Fruit fly (Drosophila melanogaster) whole organism, wandering third instar larva: ENCODE data around the gene CG3434.

Experiments
- Abd-B ChIP-seq: fragments of >200 bp; optimal IDR thresholded peaks from 2 replicates; lab custom pipeline; 2017; ENCODE audit warnings: missing biosample characterization, missing genetic modification characterization
- CrebA ChIP-seq: fragments of 200-800 bp; sonication (Bioruptor generic); optimal IDR thresholded peaks from 2 replicates; lab custom pipeline; 2016; ENCODE audit warnings: missing biosample characterization, mild to moderate bottlenecking, missing genetic modification characterization, borderline replicate concordance
- Dfd ChIP-seq: fragments of >200 bp; optimal IDR thresholded peaks from 2 replicates; lab custom pipeline; 2017; ENCODE audit warnings: missing biosample characterization, missing genetic modification characterization
- GATAd ChIP-seq: sonication (Bioruptor generic); optimal IDR thresholded peaks from 2 replicates; lab custom pipeline; 2016; ENCODE audit warnings: missing biosample characterization, missing genetic modification characterization
- HLH106 ChIP-seq: fragments of 200-800 bp; optimal IDR thresholded peaks from 3 replicates; lab custom pipeline; 2019; ENCODE audit warnings: missing biosample characterization, mild to moderate bottlenecking, missing genetic modification characterization, moderate library complexity
- Hnf4 ChIP-seq: fragments of 200-800 bp; sonication (Bioruptor generic); optimal IDR thresholded peaks from 2 replicates; lab custom pipeline; 2016; ENCODE audit warnings: missing biosample characterization, mild to moderate bottlenecking, missing genetic modification characterization
- Mio ChIP-seq: sonication (Bioruptor generic); optimal IDR thresholded peaks from 2 replicates; lab custom pipeline; 2016; ENCODE audit warnings: missing biosample characterization, missing genetic modification characterization
- Myc ChIP-seq: fragments of >200 bp; optimal IDR thresholded peaks from 2 replicates; lab custom pipeline; 2017
- N ChIP-seq: fragments of >200 bp; optimal IDR thresholded peaks from 2 replicates; lab custom pipeline; 2018; ENCODE audit warnings: missing biosample characterization, missing external identifiers, missing genetic modification characterization
- OdsH ChIP-seq: fragments of 200-800 bp; sonication (Bioruptor generic); optimal IDR thresholded peaks from 2 replicates; lab custom pipeline; 2016; ENCODE audit warnings: missing biosample characterization, mild to moderate bottlenecking, missing genetic modification characterization
- Rel ChIP-seq, 2 experiments: fragments of 200-800 bp; sonication (Bioruptor generic) in 1 of 2; optimal IDR thresholded peaks; 2 replicates in 1 of 2; 3 replicates in 1 of 2; lab custom pipeline; 2016 to 2019; ENCODE audit warnings: mild to moderate bottlenecking in 2 of 2, missing biosample characterization in 2 of 2, missing genetic modification characterization in 2 of 2, moderate library complexity in 1 of 2
- Sp1 ChIP-seq: fragments of 200-800 bp; sonication (Bioruptor generic); optimal IDR thresholded peaks from 3 replicates; lab custom pipeline; 2019; ENCODE audit warnings: missing biosample characterization, mild to moderate bottlenecking, missing genetic modification characterization, moderate library complexity
- Vsx2 ChIP-seq: fragments of 200-300, 225-300 bp; sonication (Bioruptor generic); optimal IDR thresholded peaks from 2 replicates; lab custom pipeline; 2018; ENCODE audit warnings: missing biosample characterization, missing genetic modification characterization; ENCODE audit not compliant: partially characterized antibody
- br ChIP-seq: fragments of 200-800 bp; sonication (Bioruptor generic); optimal IDR thresholded peaks from 2 replicates; lab custom pipeline; 2016; ENCODE audit warnings: missing biosample characterization, missing genetic modification characterization
- dl ChIP-seq, 2 experiments: fragments of 175-275, 200-275 bp in 1 of 2; fragments of 200-275 bp in 1 of 2; sonication (Bioruptor generic); optimal IDR thresholded peaks; lab custom pipeline; 2018; ENCODE audit warnings: mild to moderate bottlenecking in 2 of 2, missing biosample characterization in 2 of 2, missing genetic modification characterization in 2 of 2, moderate library complexity in 2 of 2; ENCODE audit not compliant: partially characterized antibody in 2 of 2, insufficient read depth in 1 of 2
- dmrt93B ChIP-seq: fragments of 200-800 bp; sonication (Bioruptor generic); optimal IDR thresholded peaks from 2 replicates; lab custom pipeline; 2018; ENCODE audit warnings: missing biosample characterization, mild to moderate bottlenecking, missing genetic modification characterization
- dsf ChIP-seq: sonication (Bioruptor generic); optimal IDR thresholded peaks from 2 replicates; lab custom pipeline; 2016; ENCODE audit warnings: missing biosample characterization, missing genetic modification characterization, borderline replicate concordance
- ey ChIP-seq: fragments of 200-800 bp; sonication (Bioruptor generic); optimal IDR thresholded peaks from 2 replicates; lab custom pipeline; 2016; ENCODE audit warnings: missing biosample characterization, missing genetic modification characterization
- foxo ChIP-seq, 2 experiments: fragments of 200-800 bp; sonication (Bioruptor generic); optimal IDR thresholded peaks; 2 replicates in 1 of 2; 3 replicates in 1 of 2; lab custom pipeline; 2016 to 2017; ENCODE audit warnings: missing biosample characterization in 2 of 2, missing genetic modification characterization in 2 of 2
- fru ChIP-seq: fragments of 200-800 bp; sonication (Bioruptor generic); optimal IDR thresholded peaks from 3 replicates; lab custom pipeline; 2016; ENCODE audit warnings: missing biosample characterization, mild to moderate bottlenecking, missing genetic modification characterization
- h ChIP-seq: fragments of 200-800 bp; sonication (Bioruptor generic); optimal IDR thresholded peaks from 3 replicates; lab custom pipeline; 2016; ENCODE audit warnings: missing biosample characterization, mild to moderate bottlenecking, missing genetic modification characterization
- jim ChIP-seq: fragments of 175-275, 200-325 bp; sonication (Bioruptor generic); optimal IDR thresholded peaks from 2 replicates; lab custom pipeline; 2016; ENCODE audit warnings: missing biosample characterization, mild to moderate bottlenecking, missing genetic modification characterization
- lola ChIP-seq: fragments of >200 bp; optimal IDR thresholded peaks from 2 replicates; lab custom pipeline; 2017; ENCODE audit warnings: missing biosample characterization, missing genetic modification characterization
- pan ChIP-seq: fragments of >200 bp; optimal IDR thresholded peaks from 2 replicates; lab custom pipeline; 2017
- psq ChIP-seq: fragments of 200-800 bp; sonication (Bioruptor generic); optimal IDR thresholded peaks from 3 replicates; lab custom pipeline; 2017; ENCODE audit warnings: missing biosample characterization, mild to moderate bottlenecking, missing genetic modification characterization, moderate library complexity
- rgr ChIP-seq: fragments of 200-800 bp; sonication (Bioruptor generic); optimal IDR thresholded peaks from 3 replicates; lab custom pipeline; 2016; ENCODE audit warnings: missing biosample characterization, mild to moderate bottlenecking, missing genetic modification characterization
- sage ChIP-seq: fragments of 200-800 bp; sonication (Bioruptor generic); optimal IDR thresholded peaks from 2 replicates; lab custom pipeline; 2016; ENCODE audit warnings: missing biosample characterization, mild to moderate bottlenecking, missing genetic modification characterization
- usp ChIP-seq: fragments of >200 bp; optimal IDR thresholded peaks from 2 replicates; lab custom pipeline; 2017; ENCODE audit warnings: missing biosample characterization, missing genetic modification characterization
- woc ChIP-seq: sonication (Bioruptor generic); optimal IDR thresholded peaks from 2 replicates; lab custom pipeline; 2016; ENCODE audit warnings: missing biosample characterization, mild to moderate bottlenecking, missing genetic modification characterization

The CG3434 gene

DNA sequence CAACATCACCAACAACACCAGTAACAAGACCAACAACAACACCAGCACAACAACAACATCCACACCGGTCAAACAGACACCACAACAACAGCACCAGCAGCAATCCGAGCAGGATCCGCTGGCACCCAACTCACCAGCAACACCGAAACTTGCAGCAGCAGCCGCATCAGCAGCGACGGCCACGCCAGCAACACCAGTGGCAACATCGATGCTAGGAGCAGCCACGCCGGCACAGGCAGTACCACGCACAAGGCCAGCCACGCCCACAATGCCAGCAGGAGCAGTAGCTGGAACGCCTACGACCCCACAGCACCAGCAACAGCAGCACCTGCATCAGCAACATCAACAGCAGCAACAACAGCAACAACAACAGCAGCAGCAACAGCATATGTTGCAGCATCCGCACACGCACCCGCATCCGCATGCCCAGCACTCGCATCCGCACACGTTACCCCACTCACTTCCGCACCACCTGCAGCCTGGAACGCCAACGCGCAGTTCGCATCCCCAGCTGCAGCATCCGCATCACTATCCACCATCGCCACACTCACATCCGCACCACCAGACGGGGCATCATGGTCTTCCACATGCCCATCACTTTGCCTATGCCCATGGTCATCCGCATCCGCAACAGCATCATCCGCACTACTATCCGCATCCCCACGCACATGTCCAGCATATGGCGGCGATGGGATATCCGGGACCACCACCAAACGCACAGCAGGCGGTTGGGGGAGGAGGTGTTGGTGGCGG lies 10.7 kb upstream of the CG3434 start:
- TF ChIP-seq Dfd (GFP tag; lab: Kevin White, UChicago): peak; percentile 92
- no peak for TF ChIP-seq h (GFP tag; lab: Kevin White, UChicago)

dm6 chr3L:9469079-9469478 lies 8.5 kb upstream of the CG3434 start:
- TF ChIP-seq dsf (GFP tag; lab: Kevin White, UChicago): no peak
- no peak for TF ChIP-seq foxo (GFP tag; optimal IDR thresholded peaks at IDR 0.05; lab: Kevin White, UChicago)
- TF ChIP-seq Sp1 (GFP tag; lab: Kevin White, UChicago): no peak
- no peak for TF ChIP-seq Myc
- no peak for TF ChIP-seq HLH106 (tag; lab: Kevin White, UChicago)
- no peak for TF ChIP-seq dl (GFP tag; optimal IDR thresholded peaks at IDR 0.05; lab: Kevin White, UChicago; ENCODE audit: insufficient read depth in 1 of 2, partially characterized antibody in 2 of 2)

- TF ChIP-seq jim (GFP tag; lab: Kevin White, UChicago) (no peak), ey (GFP tag; lab: Kevin White, UChicago) (peak; percentile 30), rgr (GFP tag; lab: Kevin White, UChicago) (no peak), dmrt93B (no peak), lola (GFP tag; lab: Kevin White, UChicago) (no peak), psq (GFP tag; lab: Kevin White, UChicago) (peak; percentile 27), OdsH (GFP tag; lab: Kevin White, UChicago) (peak; percentile 18), h (GFP tag; lab: Kevin White, UChicago) (no peak), foxo (GFP tag; optimal IDR thresholded peaks at IDR 0.05; lab: Kevin White, UChicago) (peak in 1 of 2 experiments; percentile 6), HLH106 (tag; lab: Kevin White, UChicago) (no peak)
Observed at dm6 chr3L:9468261-9468890, 7.8 kb upstream of the CG3434 start.

DNA sequence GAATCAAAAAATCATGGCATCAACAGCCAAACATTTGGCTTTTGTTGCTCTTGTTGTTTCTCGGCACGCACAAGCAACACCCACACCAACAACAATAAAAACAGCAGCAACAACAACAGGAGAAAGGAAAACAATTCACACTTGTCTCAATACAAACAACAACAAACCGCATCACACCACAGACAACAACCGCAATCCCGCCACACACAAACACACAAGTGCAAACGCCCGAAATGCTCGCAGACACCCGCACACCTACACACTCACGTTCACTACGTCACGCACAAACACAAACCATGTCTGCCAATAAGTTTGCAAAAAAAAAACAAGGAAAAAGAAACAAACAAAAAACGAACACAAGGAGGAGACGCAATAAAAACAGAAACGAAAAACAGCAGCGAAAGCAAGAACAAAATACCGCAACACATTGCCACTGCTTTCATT lies 7.2 kb upstream of the CG3434 start:
- no peak for TF ChIP-seq N (GFP tag; lab: Kevin White, UChicago)
- TF ChIP-seq Sp1 (GFP tag; lab: Kevin White, UChicago): peak; percentile 58
- no peak for TF ChIP-seq Hnf4 (GFP tag; lab: Kevin White, UChicago)
- peak in 1 of 2 experiments; percentile 26 for TF ChIP-seq foxo (GFP tag; optimal IDR thresholded peaks at IDR 0.05; lab: Kevin White, UChicago)
- no peak for TF ChIP-seq dsf (GFP tag; lab: Kevin White, UChicago)
- no peak for TF ChIP-seq OdsH (GFP tag; lab: Kevin White, UChicago)
- TF ChIP-seq Rel (GFP tag; optimal IDR thresholded peaks at IDR 0.05; lab: Kevin White, UChicago): peak; percentile 68
- no peak for TF ChIP-seq Rel (tag; optimal IDR thresholded peaks at IDR 0.05; lab: Kevin White, UChicago)
- no peak for TF ChIP-seq sage (GFP tag; lab: Kevin White, UChicago)
- no peak for TF ChIP-seq Myc
- peak; percentile 60 for TF ChIP-seq psq (GFP tag; lab: Kevin White, UChicago)
- peak; percentile 28 for TF ChIP-seq h (GFP tag; lab: Kevin White, UChicago)
- TF ChIP-seq, all 38 proteins: peak for 5

- TF ChIP-seq dsf (GFP tag; lab: Kevin White, UChicago): no peak
- TF ChIP-seq Dfd (GFP tag; lab: Kevin White, UChicago): no peak
- no peak for TF ChIP-seq lola (GFP tag; lab: Kevin White, UChicago)
- TF ChIP-seq woc (GFP tag; lab: Kevin White, UChicago): no peak
- TF ChIP-seq GATAd: no peak
- no peak for TF ChIP-seq usp (GFP tag; lab: Kevin White, UChicago)
- no peak for TF ChIP-seq Hnf4 (GFP tag; lab: Kevin White, UChicago)
- no peak for TF ChIP-seq Abd-B
- TF ChIP-seq pan (lab: Kevin White, UChicago): no peak
- no peak for TF ChIP-seq dmrt93B
- TF ChIP-seq Mio: no peak
- no peak for TF ChIP-seq br (GFP tag; lab: Kevin White, UChicago)
Observed at dm6 chr3L:9467267-9467666, 6.7 kb upstream of the CG3434 start.

DNA sequence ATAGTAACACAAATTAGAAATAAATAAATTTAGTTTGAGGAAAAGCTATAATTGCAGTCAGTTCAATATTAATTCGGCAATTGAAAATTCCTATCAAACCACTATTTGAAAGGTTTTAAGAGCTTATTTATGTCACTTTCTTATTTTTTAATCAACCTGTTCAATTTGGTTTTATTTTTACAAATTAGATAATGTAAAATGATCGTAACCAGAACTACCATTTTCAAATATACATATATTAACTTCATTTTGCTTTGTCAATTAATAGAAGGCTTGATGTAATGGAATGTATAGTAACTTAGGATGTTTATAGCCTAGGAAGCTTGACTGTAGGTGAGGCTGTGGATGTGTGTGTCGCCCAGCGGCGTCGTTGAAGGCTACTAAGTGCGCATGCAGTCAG lies 6.0 kb upstream of the CG3434 start:
- TF ChIP-seq CrebA (GFP tag; lab: Kevin White, UChicago): no peak
- TF ChIP-seq Sp1 (GFP tag; lab: Kevin White, UChicago): no peak
- no peak for TF ChIP-seq Vsx2
- TF ChIP-seq ey (GFP tag; lab: Kevin White, UChicago): no peak
- TF ChIP-seq Dfd (GFP tag; lab: Kevin White, UChicago): no peak
- no peak for TF ChIP-seq psq (GFP tag; lab: Kevin White, UChicago)
- no peak for TF ChIP-seq Hnf4 (GFP tag; lab: Kevin White, UChicago)
- peak; percentile 18 for TF ChIP-seq fru (GFP tag; lab: Kevin White, UChicago)
